Worm (Caenorhabditis elegans): Measurements from ENCODE around the gene smrc-1.

Gene smrc-1

DNA sequence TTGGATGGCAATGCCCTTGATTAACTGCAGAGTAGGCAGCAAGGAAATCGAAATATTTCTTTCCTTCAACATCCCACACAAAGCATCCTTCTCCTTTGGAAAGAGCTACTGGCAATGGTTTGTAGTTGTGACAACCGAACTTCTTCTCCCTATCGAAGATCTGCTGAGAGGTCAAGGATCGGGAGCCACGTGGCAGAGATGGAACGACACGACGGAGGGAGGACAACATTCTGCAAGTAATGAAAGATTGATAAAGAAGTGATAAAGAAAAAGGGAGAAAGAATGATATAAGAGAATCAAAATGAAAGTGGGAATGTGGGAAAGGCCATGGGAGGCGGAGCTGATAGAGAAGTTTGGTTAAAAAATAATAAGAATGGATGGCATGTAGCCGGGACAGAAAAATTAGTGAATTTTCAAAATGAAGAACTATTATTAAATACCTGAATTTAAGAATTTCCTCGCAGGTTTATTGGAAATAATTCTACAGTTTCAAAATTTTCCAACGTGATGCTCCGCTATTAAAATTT is 5.0 kb downstream of the smrc-1 start, which contains the start of gene oatr-1:
oatr-1 (minus strand) TSS at position 477 of the 527 bp plus-strand sequence.
- TF ChIP-seq pat-9 (tag; optimal IDR thresholded peaks at IDR 0.05): no peak
- no peak for TF ChIP-seq nhr-11 (tag; optimal IDR thresholded peaks at IDR 0.05)
- no peak for TF ChIP-seq odd-2 (tag; optimal IDR thresholded peaks at IDR 0.05)
- no peak for TF ChIP-seq ref-2 (tag; optimal IDR thresholded peaks at IDR 0.05)
- no peak for TF ChIP-seq ceh-48 (tag; optimal IDR thresholded peaks at IDR 0.05)
- TF ChIP-seq tbx-7 (tag; optimal IDR thresholded peaks at IDR 0.05): no peak
- no peak for TF ChIP-seq pha-2 (tag; optimal IDR thresholded peaks at IDR 0.05)
- no peak for TF ChIP-seq fkh-6 (tag; optimal IDR thresholded peaks at IDR 0.05)
- TF ChIP-seq fax-1 (tag; optimal IDR thresholded peaks at IDR 0.05): no peak
- no peak for TF ChIP-seq rnt-1 (tag; optimal IDR thresholded peaks at IDR 0.05)
- TF ChIP-seq unc-86 (tag; optimal IDR thresholded peaks at IDR 0.05): no peak
- no peak for TF ChIP-seq pag-3 (tag; optimal IDR thresholded peaks at IDR 0.05; ENCODE audit: borderline replicate concordance)
- TF ChIP-seq ceh-24 (tag; optimal IDR thresholded peaks at IDR 0.05): no peak
- no peak for TF ChIP-seq sox-4 (tag; optimal IDR thresholded peaks at IDR 0.05)
- no peak for TF ChIP-seq unc-3 (GFP tag; conservative IDR thresholded peaks at IDR 0.05)
- no peak for TF ChIP-seq unc-3 (tag; optimal IDR thresholded peaks at IDR 0.05)
- TF ChIP-seq che-1 (tag; optimal IDR thresholded peaks at IDR 0.05): no peak
- TF ChIP-seq K02D7.2 (tag; optimal IDR thresholded peaks at IDR 0.05): no peak
- no peak for TF ChIP-seq ceh-22 (tag; optimal IDR thresholded peaks at IDR 0.05)
- no peak for TF ChIP-seq mec-3 (tag; optimal IDR thresholded peaks at IDR 0.05; ENCODE audit: borderline replicate concordance)

DNA sequence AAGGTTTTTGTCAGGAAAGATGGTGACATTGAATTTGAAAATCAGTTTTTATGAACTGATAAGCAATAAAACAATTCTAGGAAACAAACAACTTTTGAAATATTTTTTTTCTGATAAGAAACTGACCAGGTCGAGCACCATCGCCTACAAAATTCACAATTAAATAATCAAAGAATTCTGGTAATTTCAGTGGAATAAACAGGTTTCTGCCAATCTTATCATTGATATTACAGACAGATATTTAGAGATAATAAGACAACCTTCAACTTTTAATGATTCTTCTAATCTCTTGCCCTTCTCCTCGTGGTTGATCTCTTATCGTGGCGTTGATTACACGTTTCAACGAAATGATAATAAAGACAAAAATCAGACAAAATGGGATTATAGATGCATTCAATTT is 5.6 kb downstream of the smrc-1 start:
- no peak for TF ChIP-seq pha-2 (tag; optimal IDR thresholded peaks at IDR 0.05)
- TF ChIP-seq elt-2 (tag; optimal IDR thresholded peaks at IDR 0.05): peak; percentile 91

DNA sequence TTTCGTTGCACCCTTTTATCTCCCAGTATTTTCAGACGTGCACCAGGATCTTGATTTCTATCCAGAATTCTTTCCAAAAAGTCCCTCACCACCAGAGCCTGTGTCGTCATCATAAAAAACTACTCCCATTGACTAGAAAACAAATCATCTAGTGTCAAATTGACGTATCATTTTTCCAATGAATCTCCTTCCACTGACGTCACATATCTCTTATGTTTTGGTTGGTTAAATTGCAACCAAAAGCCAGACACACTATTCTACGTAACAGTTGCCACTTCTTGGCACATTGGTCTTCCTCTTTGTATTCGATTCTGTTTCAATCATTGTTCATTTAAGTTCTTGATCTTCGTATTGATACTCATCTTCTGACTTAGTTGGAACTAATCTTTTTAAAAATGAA is 7.4 kb downstream of the smrc-1 start:
- TF ChIP-seq sox-2 (GFP tag; IDR thresholded peaks at IDR 0.05) (no peak), elt-2 (tag; optimal IDR thresholded peaks at IDR 0.05) (no peak), dve-1 (tag; optimal IDR thresholded peaks at IDR 0.05) (no peak), nfya-1 (tag; optimal IDR thresholded peaks at IDR 0.05) (no peak), ceh-6 (GFP tag; optimal IDR thresholded peaks at IDR 0.05) (no peak), F13H6.1 (tag; optimal IDR thresholded peaks at IDR 0.05) (no peak), pax-1 (tag; optimal IDR thresholded peaks at IDR 0.05) (no peak)

DNA sequence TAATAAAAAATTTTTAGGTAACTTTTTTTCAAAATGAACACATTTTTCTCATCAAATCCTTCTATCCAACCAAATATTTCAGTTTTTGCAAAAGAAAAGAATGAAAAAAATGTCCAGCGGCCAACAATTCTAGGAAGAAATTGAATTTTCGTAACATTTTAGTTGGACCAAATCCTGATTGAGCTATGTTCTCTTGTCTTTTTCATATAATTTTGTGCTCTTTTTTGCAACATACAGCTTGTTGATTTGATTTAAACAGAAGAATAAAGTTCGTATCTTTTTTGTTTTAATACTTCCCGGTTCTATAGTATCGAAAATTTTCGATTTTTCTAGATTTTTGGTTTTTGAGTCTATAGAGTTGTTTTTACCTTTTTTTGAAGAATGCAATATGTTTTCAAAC is 8.7 kb downstream of the smrc-1 start:
- TF ChIP-seq C08G9.2 (tag; optimal IDR thresholded peaks at IDR 0.05) (no peak), pax-1 (tag; optimal IDR thresholded peaks at IDR 0.05) (no peak), syd-9 (tag; optimal IDR thresholded peaks at IDR 0.05) (no peak), npax-4 (tag; optimal IDR thresholded peaks at IDR 0.05) (no peak), hlh-30 (tag; optimal IDR thresholded peaks at IDR 0.05; ENCODE audit: insufficient read depth) (no peak), che-1 (tag; optimal IDR thresholded peaks at IDR 0.05) (no peak), ceh-14 (tag; optimal IDR thresholded peaks at IDR 0.05) (no peak), pha-4 (tag; optimal IDR thresholded peaks at IDR 0.05) (no peak), gmeb-2 (tag; optimal IDR thresholded peaks at IDR 0.05) (no peak), zip-5 (tag; optimal IDR thresholded peaks at IDR 0.05) (no peak), rnt-1 (tag; optimal IDR thresholded peaks at IDR 0.05) (no peak), elt-4 (tag; optimal IDR thresholded peaks at IDR 0.05) (no peak)

DNA sequence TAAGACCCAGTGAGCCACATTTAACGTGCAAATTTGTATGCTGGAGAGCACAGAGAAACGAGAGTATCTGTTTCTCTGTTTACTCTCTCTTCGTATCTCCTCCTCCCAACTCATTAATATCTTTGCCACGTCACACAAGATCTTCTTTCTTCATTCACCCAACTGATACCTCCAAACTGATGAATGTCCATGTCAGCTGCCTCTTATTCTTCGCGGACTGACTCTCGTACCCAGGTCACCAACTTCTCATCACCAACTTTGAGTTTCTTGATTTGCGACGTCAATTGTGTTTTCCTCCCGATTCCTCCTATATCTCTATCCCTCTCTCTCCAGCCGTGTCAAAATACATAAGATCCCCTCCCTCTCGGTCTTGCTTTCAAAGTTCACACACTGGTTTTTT is 11.6 kb downstream of the smrc-1 start:
- peak; percentile 57 for TF ChIP-seq rnt-1 (tag; optimal IDR thresholded peaks at IDR 0.05)
- no peak for TF ChIP-seq ceh-30 (tag; optimal IDR thresholded peaks at IDR 0.05)
- TF ChIP-seq C08G9.2 (tag; optimal IDR thresholded peaks at IDR 0.05): no peak
- peak; percentile 89 for TF ChIP-seq unc-55 (GFP tag; optimal IDR thresholded peaks at IDR 0.05)
- TF ChIP-seq tbx-2 (tag; optimal IDR thresholded peaks at IDR 0.05): peak; percentile 23
- peak; percentile 15 for TF ChIP-seq nfya-1 (tag; optimal IDR thresholded peaks at IDR 0.05)
- no peak for TF ChIP-seq ceh-34 (tag; optimal IDR thresholded peaks at IDR 0.05)
- peak; percentile 76 for TF ChIP-seq ceh-18 (tag; optimal IDR thresholded peaks at IDR 0.05)

All from whole organism, late embryonic.